Fruit fly (Drosophila melanogaster) whole organism, pupa: ENCODE data around the gene fzy.

Source experiments
- CG10348 ChIP-seq: fragments of 200-800 bp; sonication (Bioruptor generic); IDR thresholded peaks from 2 replicates; pipeline ENCODE4 v1.3.6; 2022; ENCODE audit warnings: missing biosample characterization, missing genetic modification characterization
- CG12605 ChIP-seq: fragments of 200-800 bp; sonication (Bioruptor generic); IDR thresholded peaks from 2 replicates; pipeline ENCODE4 v1.3.6; 2022; ENCODE audit warnings: missing biosample characterization, missing genetic modification characterization
- CG15710 ChIP-seq: fragments of 200-800 bp; sonication (Bioruptor generic); optimal IDR thresholded peaks from 2 replicates; lab custom pipeline; 2018; ENCODE audit warnings: missing biosample characterization, mild to moderate bottlenecking, missing genetic modification characterization, moderate library complexity
- CG32121 ChIP-seq: fragments of 200-800 bp; sonication (Bioruptor generic); IDR thresholded peaks from 2 replicates; pipeline ENCODE4 v1.3.6; 2022; ENCODE audit warnings: missing biosample characterization, missing genetic modification characterization
- CG8159 ChIP-seq: fragments of 200-800 bp; sonication (Bioruptor generic); optimal IDR thresholded peaks from 3 replicates; lab custom pipeline; 2018; ENCODE audit warnings: missing biosample characterization, mild to moderate bottlenecking, missing genetic modification characterization, moderate library complexity
- Snoo ChIP-seq: fragments of 200-800 bp; sonication (Bioruptor generic); optimal IDR thresholded peaks from 3 replicates; lab custom pipeline; 2017; ENCODE audit warnings: missing biosample characterization, mild to moderate bottlenecking, missing genetic modification characterization, inconsistent platforms
- fd96Ca ChIP-seq: fragments of 200-800 bp; sonication (Bioruptor generic); IDR thresholded peaks from 3 replicates; pipeline ENCODE4 v1.3.6; 2022; ENCODE audit warnings: missing biosample characterization, missing genetic modification characterization
- gl ChIP-seq: fragments of 200-800 bp; sonication (Bioruptor generic); optimal IDR thresholded peaks from 2 replicates; lab custom pipeline; 2018; ENCODE audit warnings: missing biosample characterization, mild to moderate bottlenecking, missing genetic modification characterization

DNA sequence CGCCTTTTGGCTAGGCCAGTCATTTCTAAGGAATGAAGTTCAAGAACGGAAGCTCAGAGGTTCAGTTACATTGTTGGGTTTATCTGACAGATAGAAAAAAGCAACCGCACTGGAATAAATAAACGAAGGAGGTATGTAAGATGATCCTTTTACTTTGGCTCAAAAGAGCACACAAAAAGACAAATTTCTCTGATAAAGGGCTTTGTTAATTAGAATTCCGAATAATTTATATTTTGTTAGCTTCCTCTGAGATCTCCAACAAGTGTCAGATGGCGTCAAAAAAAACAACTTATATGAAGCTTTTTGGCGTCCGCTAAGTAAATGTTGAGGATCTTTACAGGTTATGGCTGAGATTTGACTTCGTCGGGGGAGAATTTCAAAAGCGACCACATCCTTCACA, 27.0 kb downstream of the fzy start, which contains the start of gene CG31817:
- TF ChIP-seq fd96Ca (GFP tag; lab: Robert Waterston, UW) (no peak), gl (tag; lab: Kevin White, UChicago) (no peak), CG8159 (no peak), CG12605 (no peak), Snoo (tag; lab: Kevin White, UChicago) (no peak), CG32121 (GFP tag; lab: Robert Waterston, UW) (no peak), CG15710 (no peak), CG10348 (GFP tag; lab: Robert Waterston, UW) (no peak)
